Fruit fly (Drosophila melanogaster) whole organism, embryonic: ENCODE results near the gene CG31788.

ENCODE experiments used
- Adf1 ChIP-seq: fragments of 200-800 bp; sonication (Bioruptor generic); IDR thresholded peaks from 2 replicates; pipeline ENCODE4 v1.3.6; 2022; ENCODE audit warnings: missing biosample characterization, missing genetic modification characterization
- Bdp1 ChIP-seq: fragments of 200-800 bp; sonication (Bioruptor generic); optimal IDR thresholded peaks from 3 replicates; lab custom pipeline; 2016; ENCODE audit warnings: missing biosample characterization, missing genetic modification characterization
- C15 ChIP-seq: fragments of 200-800 bp; sonication (Bioruptor generic); IDR thresholded peaks from 3 replicates; pipeline ENCODE4 v1.3.6; 2022; ENCODE audit warnings: missing biosample characterization, missing genetic modification characterization
- CG10366 ChIP-seq: fragments of 200-800 bp; sonication (Bioruptor generic); IDR thresholded peaks from 2 replicates; pipeline ENCODE4 v1.3.6; 2022; ENCODE audit warnings: missing biosample characterization, missing genetic modification characterization
- CG10462 ChIP-seq: fragments of 200-800 bp; sonication (Bioruptor generic); optimal IDR thresholded peaks from 2 replicates; lab custom pipeline; 2016; ENCODE audit warnings: missing biosample characterization, missing genetic modification characterization
- CG10654 ChIP-seq: fragments of 200-800 bp; sonication (Bioruptor generic); optimal IDR thresholded peaks from 2 replicates; lab custom pipeline; 2016; ENCODE audit warnings: missing biosample characterization, missing genetic modification characterization
- CG11560 ChIP-seq: fragments of 200-800 bp; sonication (Bioruptor generic); IDR thresholded peaks from 3 replicates; pipeline ENCODE4 v1.3.6; 2022; ENCODE audit warnings: missing biosample characterization, missing genetic modification characterization
- CG12104 ChIP-seq: fragments of 200-800 bp; sonication (Bioruptor generic); optimal IDR thresholded peaks from 3 replicates; lab custom pipeline; 2016; ENCODE audit warnings: missing biosample characterization, missing genetic modification characterization
- CG12942 ChIP-seq: fragments of 200-800 bp; sonication (Bioruptor generic); optimal IDR thresholded peaks from 3 replicates; lab custom pipeline; 2016; ENCODE audit warnings: missing biosample characterization, missing genetic modification characterization
- CG14667 ChIP-seq: fragments of 200-800 bp; sonication (Bioruptor generic); IDR thresholded peaks from 2 replicates; pipeline ENCODE4 v1.3.6; 2022; ENCODE audit warnings: missing biosample characterization, missing genetic modification characterization
- CG14860 ChIP-seq: fragments of 200-800 bp; sonication (Bioruptor generic); IDR thresholded peaks from 3 replicates; pipeline ENCODE4 v1.3.6; 2022; ENCODE audit warnings: missing biosample characterization, missing genetic modification characterization; ENCODE audit not compliant: partially characterized antibody
- CG15011 ChIP-seq: fragments of 200-800 bp; sonication (Bioruptor generic); optimal IDR thresholded peaks from 3 replicates; lab custom pipeline; 2018; ENCODE audit warnings: missing biosample characterization, mild to moderate bottlenecking, missing genetic modification characterization
- CG17328 ChIP-seq: fragments of 200-800 bp; sonication (Bioruptor generic); IDR thresholded peaks from 2 replicates; pipeline ENCODE4 v1.3.6; 2022; ENCODE audit warnings: missing biosample characterization, missing genetic modification characterization
- CG17802 ChIP-seq: fragments of 200-800 bp; sonication (Bioruptor generic); optimal IDR thresholded peaks from 2 replicates; lab custom pipeline; 2018; ENCODE audit warnings: missing biosample characterization, mild to moderate bottlenecking, missing genetic modification characterization, moderate library complexity
- CG18599 ChIP-seq: fragments of 200-800 bp; sonication (Bioruptor generic); optimal IDR thresholded peaks from 3 replicates; lab custom pipeline; 2017; ENCODE audit warnings: missing biosample characterization, missing genetic modification characterization, mild to moderate bottlenecking, moderate library complexity, missing genetic modification reagents
- CG2129 ChIP-seq: fragments of 200-800 bp; sonication (Bioruptor generic); IDR thresholded peaks from 2 replicates; pipeline ENCODE4 v1.3.6; 2022; ENCODE audit warnings: missing biosample characterization, missing genetic modification characterization; ENCODE audit not compliant: partially characterized antibody
- CG2678 ChIP-seq: fragments of 200-800 bp; sonication (Bioruptor generic); optimal IDR thresholded peaks from 3 replicates; lab custom pipeline; 2019; ENCODE audit warnings: missing biosample characterization, mild to moderate bottlenecking, missing genetic modification characterization, moderate library complexity
- CG31441 ChIP-seq: fragments of 200-800 bp; sonication (Bioruptor generic); IDR thresholded peaks from 2 replicates; pipeline ENCODE4 v1.3.6; 2022; ENCODE audit warnings: missing biosample characterization, missing genetic modification characterization
- CG4707 ChIP-seq: fragments of 200-800 bp; sonication (Bioruptor generic); optimal IDR thresholded peaks from 2 replicates; lab custom pipeline; 2018; ENCODE audit warnings: missing biosample characterization, mild to moderate bottlenecking, missing genetic modification characterization, moderate library complexity
- CG4854 ChIP-seq: fragments of 200-800 bp; sonication (Bioruptor generic); optimal IDR thresholded peaks from 2 replicates; lab custom pipeline; 2016; ENCODE audit warnings: missing biosample characterization, missing genetic modification characterization, inconsistent platforms
- CG6654 ChIP-seq: fragments of 200-800 bp; sonication (Bioruptor generic); optimal IDR thresholded peaks from 2 replicates; lab custom pipeline; 2017; ENCODE audit warnings: missing biosample characterization, mild to moderate bottlenecking, missing genetic modification characterization
- CG6683 ChIP-seq: fragments of 200-800 bp; sonication (Bioruptor generic); optimal IDR thresholded peaks from 2 replicates; lab custom pipeline; 2017; ENCODE audit warnings: missing biosample characterization, mild to moderate bottlenecking, missing genetic modification characterization, missing genetic modification reagents
- CG7372 ChIP-seq: fragments of 200-800 bp; sonication (Bioruptor generic); IDR thresholded peaks from 2 replicates; pipeline ENCODE4 v1.3.6; 2022; ENCODE audit warnings: missing biosample characterization, missing genetic modification characterization
- CG7839 ChIP-seq: fragments of 200-800 bp; sonication (Bioruptor generic); optimal IDR thresholded peaks from 3 replicates; lab custom pipeline; 2018; ENCODE audit warnings: missing biosample characterization, mild to moderate bottlenecking, missing genetic modification characterization, moderate library complexity
- Dbx ChIP-seq: fragments of 200-800 bp; sonication (Bioruptor generic); IDR thresholded peaks from 3 replicates; pipeline ENCODE4 v1.3.6; 2022; ENCODE audit warnings: missing biosample characterization, missing genetic modification characterization
- Dip2 ChIP-seq: fragments of 200-800 bp; sonication (Bioruptor generic); IDR thresholded peaks from 2 replicates; pipeline ENCODE4 v1.3.6; 2022; ENCODE audit warnings: missing biosample characterization, missing genetic modification characterization
- Max ChIP-seq: fragments of 200-800 bp; sonication (Bioruptor generic); optimal IDR thresholded peaks from 2 replicates; lab custom pipeline; 2016; ENCODE audit warnings: missing biosample characterization, mild to moderate bottlenecking, missing genetic modification characterization
- Med ChIP-seq: fragments of 200-800 bp; sonication (Bioruptor generic); peaks from one replicate; lab custom pipeline; 2016; ENCODE audit warnings: missing biosample characterization, missing genetic modification characterization, mild to moderate bottlenecking, inconsistent platforms, moderate library complexity
- NC2β ChIP-seq: fragments of 200-800 bp; sonication (Bioruptor generic); optimal IDR thresholded peaks from 2 replicates; lab custom pipeline; 2016; ENCODE audit warnings: missing biosample characterization, missing genetic modification characterization
- Nf-YA ChIP-seq: fragments of 200-800 bp; sonication (Bioruptor generic); IDR thresholded peaks from 2 replicates; pipeline ENCODE4 v1.3.6; 2022; ENCODE audit warnings: missing biosample characterization, missing genetic modification characterization
- Nf-YB ChIP-seq: fragments of 200-800 bp; sonication (Bioruptor generic); optimal IDR thresholded peaks from 3 replicates; lab custom pipeline; 2019; ENCODE audit warnings: missing biosample characterization, mild to moderate bottlenecking, missing genetic modification characterization, moderate library complexity
- Pdp1 ChIP-seq, 2 experiments: fragments of 200-800 bp; sonication (Bioruptor generic); optimal IDR thresholded peaks; 3 replicates each; lab custom pipeline; 2016; ENCODE audit warnings: missing biosample characterization in 2 of 2, missing genetic modification characterization in 2 of 2, mild to moderate bottlenecking in 1 of 2, moderate library complexity in 1 of 2
- Side ChIP-seq: fragments of 200-800 bp; sonication (Bioruptor generic); optimal IDR thresholded peaks from 2 replicates; lab custom pipeline; 2016; ENCODE audit warnings: missing biosample characterization, missing genetic modification characterization
- Usf ChIP-seq: fragments of 200-800 bp; sonication (Bioruptor generic); optimal IDR thresholded peaks from 2 replicates; lab custom pipeline; 2017; ENCODE audit warnings: missing genotype, missing biosample characterization, missing genetic modification characterization
- ac ChIP-seq: fragments of 200-800 bp; sonication (Bioruptor generic); optimal IDR thresholded peaks from 3 replicates; lab custom pipeline; 2017; ENCODE audit warnings: missing biosample characterization, mild to moderate bottlenecking, missing genetic modification characterization
- disco-r ChIP-seq: fragments of 200-800 bp; sonication (Bioruptor generic); optimal IDR thresholded peaks from 2 replicates; lab custom pipeline; 2016; ENCODE audit warnings: missing biosample characterization, missing genetic modification characterization
- dmrt99B ChIP-seq: fragments of 200-800 bp; sonication (Bioruptor generic); optimal IDR thresholded peaks from 2 replicates; lab custom pipeline; 2018; ENCODE audit warnings: missing biosample characterization, mild to moderate bottlenecking, missing genetic modification characterization, moderate library complexity
- dpn ChIP-seq, 2 experiments: fragments of 200-800 bp; sonication (Bioruptor generic); optimal IDR thresholded peaks; 3 replicates each; lab custom pipeline; 2016; ENCODE audit warnings: missing biosample characterization in 2 of 2, missing genetic modification characterization in 2 of 2
- gcm2 ChIP-seq: fragments of 200-800 bp; sonication (Bioruptor generic); optimal IDR thresholded peaks from 2 replicates; lab custom pipeline; 2016; ENCODE audit warnings: missing biosample characterization, missing genetic modification characterization
- insv ChIP-seq, 2 experiments: fragments of 200-800 bp; sonication (Bioruptor generic); optimal IDR thresholded peaks; 3 replicates each; lab custom pipeline; 2016 to 2018; ENCODE audit warnings: missing biosample characterization in 2 of 2, missing genetic modification characterization in 2 of 2
- jigr1 ChIP-seq: fragments of 200-800 bp; sonication (Bioruptor generic); IDR thresholded peaks from 3 replicates; pipeline ENCODE4 v1.3.6; 2022; ENCODE audit warnings: missing biosample characterization, missing genetic modification characterization
- lilli ChIP-seq: fragments of 200-800 bp; sonication (Bioruptor generic); optimal IDR thresholded peaks from 3 replicates; lab custom pipeline; 2016; ENCODE audit warnings: missing biosample characterization, missing genetic modification characterization
- maf-S ChIP-seq: fragments of 200-800 bp; sonication (Bioruptor generic); optimal IDR thresholded peaks from 2 replicates; lab custom pipeline; 2016; ENCODE audit warnings: missing biosample characterization, missing genetic modification characterization
- nerfin-1 ChIP-seq: fragments of 200-800 bp; sonication (Bioruptor generic); optimal IDR thresholded peaks from 3 replicates; lab custom pipeline; 2019; ENCODE audit warnings: missing biosample characterization, mild to moderate bottlenecking, missing genetic modification characterization, moderate library complexity
- nmo ChIP-seq: fragments of 200-800 bp; sonication (Bioruptor generic); optimal IDR thresholded peaks from 2 replicates; lab custom pipeline; 2018; ENCODE audit warnings: missing biosample characterization, mild to moderate bottlenecking, missing genetic modification characterization, moderate library complexity
- pb ChIP-seq: fragments of 200-800 bp; sonication (Bioruptor generic); optimal IDR thresholded peaks from 3 replicates; lab custom pipeline; 2016; ENCODE audit warnings: missing biosample characterization, missing genetic modification characterization
- repo ChIP-seq: fragments of 200-800 bp; sonication (Bioruptor generic); optimal IDR thresholded peaks from 2 replicates; lab custom pipeline; 2016; ENCODE audit warnings: missing biosample characterization, missing genetic modification characterization
- ro ChIP-seq: fragments of 200-800 bp; sonication (Bioruptor generic); IDR thresholded peaks from 2 replicates; pipeline ENCODE4 v1.3.6; 2022; ENCODE audit warnings: missing biosample characterization, missing genetic modification characterization
- scrt ChIP-seq: fragments of 200-800 bp; sonication (Bioruptor generic); optimal IDR thresholded peaks from 2 replicates; lab custom pipeline; 2018; ENCODE audit warnings: missing biosample characterization, mild to moderate bottlenecking, missing genetic modification characterization, moderate library complexity
- zfh1 ChIP-seq: fragments of 200-800 bp; sonication (Bioruptor generic); IDR thresholded peaks from 3 replicates; pipeline ENCODE4 v1.3.6; 2022; ENCODE audit warnings: missing biosample characterization, missing genetic modification characterization

The CG31788 gene

DNA sequence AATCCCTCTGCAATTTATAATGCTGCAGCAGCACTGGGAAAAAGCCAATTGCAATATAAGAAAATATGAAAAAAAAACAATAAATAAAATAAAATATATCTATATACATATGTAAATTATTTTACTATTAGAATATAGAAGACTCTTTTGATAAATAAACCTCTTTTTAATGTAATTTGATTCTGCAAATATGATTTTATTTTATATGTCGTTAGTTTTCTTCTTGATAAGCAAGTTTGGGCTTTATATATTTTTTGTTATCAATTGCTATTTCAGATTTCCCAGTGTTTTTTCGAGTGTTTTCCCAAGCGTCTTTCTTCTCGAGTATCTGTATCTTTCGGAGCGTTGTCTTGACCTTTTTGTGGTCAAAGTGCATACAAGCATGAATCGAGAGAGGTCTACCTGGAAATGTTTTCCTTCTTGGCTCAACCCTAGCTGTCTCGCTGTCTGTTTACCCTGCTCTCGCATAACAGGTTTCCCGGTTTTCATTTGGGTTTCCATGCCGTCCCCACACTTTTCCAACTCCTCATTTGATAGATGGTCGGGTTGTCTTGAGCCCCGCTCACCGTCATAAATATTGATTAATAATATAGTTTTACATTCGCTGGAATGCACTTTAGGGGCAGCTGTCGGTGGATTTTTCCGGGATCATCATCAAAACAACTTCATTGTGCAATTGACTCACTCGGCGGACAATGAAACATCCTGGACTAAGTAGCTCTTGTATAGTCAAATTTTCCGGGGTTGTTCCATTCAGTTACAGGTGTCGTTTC lies 47.5 kb upstream of the CG31788 start (continued):
- TF ChIP-seq CG14667 (GFP tag; lab: Robert Waterston, UW) (peak; percentile 33; the same call in 1 of the 2 replicates), Bdp1 (GFP tag; lab: Kevin White, UChicago) (no peak), Nf-YB (GFP tag; lab: Kevin White, UChicago) (peak; percentile 66), nerfin-1 (tag; lab: Kevin White, UChicago) (peak; percentile 72), Dip2 (no peak), CG7372 (no peak), NC2β (no peak), insv (GFP tag; optimal IDR thresholded peaks at IDR 0.05; lab: Kevin White, UChicago) (no peak), Nf-YA (no peak), CG15011 (GFP tag; lab: Kevin White, UChicago) (no peak), Usf (GFP tag; lab: Kevin White, UChicago) (peak; percentile 41), Med (GFP tag; lab: Kevin White, UChicago) (no peak), CG7839 (tag; lab: Kevin White, UChicago) (peak; percentile 76), maf-S (no peak), CG17802 (no peak), CG17328 (no peak), CG2678 (peak; percentile 79), disco-r (GFP tag; lab: Kevin White, UChicago) (no peak), CG31441 (GFP tag; lab: Robert Waterston, UW) (peak; percentile 90), gcm2 (GFP tag; lab: Kevin White, UChicago) (no peak), CG14860 (GFP tag; lab: Robert Waterston, UW) (no peak), CG10366 (GFP tag; lab: Robert Waterston, UW) (no peak), repo (GFP tag; lab: Kevin White, UChicago) (no peak), Max (GFP tag; lab: Kevin White, UChicago) (no peak), Dbx (no peak), C15 (no peak), zfh1 (peak; percentile 43; the same call in 1 of the 3 replicates), CG10654 (GFP tag; lab: Kevin White, UChicago) (peak; percentile 28), ro (GFP tag; lab: Robert Waterston, UW) (no peak), jigr1 (GFP tag; lab: Robert Waterston, UW) (no peak), CG4854 (no peak), CG12942 (peak; percentile 34), CG2129 (GFP tag; lab: Robert Waterston, UW) (no peak), Side (no peak), CG12104 (peak; percentile 43), CG6683 (no peak), CG18599 (GFP tag; lab: Kevin White, UChicago) (peak; percentile 25), ac (GFP tag; lab: Kevin White, UChicago) (peak; percentile 39), dpn (GFP tag; optimal IDR thresholded peaks at IDR 0.05; lab: Kevin White, UChicago) (peak in 1 of 2 experiments; percentile 29), Adf1 (GFP tag; lab: Robert Waterston, UW) (no peak), lilli (GFP tag; lab: Kevin White, UChicago) (no peak), CG6654 (GFP tag; lab: Kevin White, UChicago) (no peak), CG11560 (tag; lab: Robert Waterston, UW) (no peak), pb (GFP tag; lab: Kevin White, UChicago) (no peak), scrt (GFP tag; lab: Kevin White, UChicago) (peak; percentile 6), nmo (GFP tag; lab: Kevin White, UChicago) (peak; percentile 83), CG10462 (GFP tag; lab: Kevin White, UChicago) (peak; percentile 32), Pdp1 (GFP tag; optimal IDR thresholded peaks at IDR 0.05; lab: Kevin White, UChicago) (no peak), dmrt99B (peak; percentile 77), CG4707 (GFP tag; lab: Kevin White, UChicago) (no peak)
